Worm (Caenorhabditis elegans) whole organism, L4 larva: ENCODE data around the gene F19G12.9.
A peak's percentile ranks its signal among the peaks of the same experiment; 100 is the strongest.

Experiments used
- F10B5.3 ChIP-seq: sonication (generic microtip); optimal IDR thresholded peaks from 2 replicates; lab custom pipeline; 2016; ENCODE audit warnings: mild to moderate bottlenecking, missing genetic modification characterization, missing compliant biosample characterization
- F26F4.8 ChIP-seq: fragments of 200-800 bp; sonication (Bioruptor generic); conservative IDR thresholded peaks from 2 replicates; pipeline ENCODE4 v1.3.6; 2022; ENCODE audit warnings: missing genetic modification characterization, missing compliant biosample characterization
- F44E2.7 ChIP-seq: fragments of 200-800 bp; sonication (Bioruptor generic); IDR thresholded peaks from 2 replicates; pipeline ENCODE4 v2.1.2; 2022; ENCODE audit warnings: missing genetic modification characterization, missing compliant biosample characterization
- Y48G9A.11 ChIP-seq: fragments of 200-800 bp; sonication (Bioruptor generic); IDR thresholded peaks from 2 replicates; pipeline ENCODE4 v1.3.6; 2022; ENCODE audit warnings: missing genetic modification reagents, missing genetic modification characterization, missing compliant biosample characterization
- Y5F2A.4 ChIP-seq: fragments of 200-800 bp; sonication (Bioruptor generic); optimal IDR thresholded peaks from 2 replicates; lab custom pipeline; 2018; ENCODE audit warnings: mild to moderate bottlenecking, missing genetic modification characterization, missing compliant biosample characterization
- aha-1 ChIP-seq: fragments of 150-350 bp; peaks from one replicate; lab custom pipeline; 2014; ENCODE audit warnings: missing biosample characterization, missing genetic modification characterization
- aly-2 ChIP-seq: sonication (generic microtip); optimal IDR thresholded peaks from 2 replicates; lab custom pipeline; 2018; ENCODE audit warnings: missing biosample characterization, missing genetic modification characterization
- ceh-28 ChIP-seq: fragments of 150-350 bp; optimal IDR thresholded peaks from 2 replicates; lab custom pipeline; 2014; ENCODE audit warnings: missing biosample characterization, missing genetic modification reagents, missing genetic modification characterization
- ceh-44 ChIP-seq: fragments of 200-800 bp; sonication (Bioruptor generic); IDR thresholded peaks from 2 replicates; pipeline ENCODE4 v1.3.6; 2022; ENCODE audit warnings: missing genetic modification reagents, missing genetic modification characterization, missing compliant biosample characterization
- ctbp-1 ChIP-seq: fragments of 200-800 bp; sonication (Bioruptor generic); IDR thresholded peaks from 2 replicates; pipeline ENCODE4 v1.3.6; 2022; ENCODE audit warnings: missing genetic modification reagents, missing genetic modification characterization, missing compliant biosample characterization
- daf-12 ChIP-seq: fragments of 150-350 bp; optimal IDR thresholded peaks from 2 replicates; lab custom pipeline; 2014; ENCODE audit warnings: missing biosample characterization, missing genetic modification reagents, missing genetic modification characterization
- daf-16 ChIP-seq, 3 experiments: sonication (generic microtip); optimal IDR thresholded peaks; 2 replicates each; lab custom pipeline; 2016 to 2017; ENCODE audit warnings: missing genetic modification characterization in 3 of 3, missing genetic modification reagents in 3 of 3, mild to moderate bottlenecking in 2 of 3, missing compliant biosample characterization in 2 of 3, missing biosample characterization in 1 of 3, moderate library complexity in 1 of 3
- dmd-6 ChIP-seq: fragments of 200-800 bp; sonication (Bioruptor generic); IDR thresholded peaks from 2 replicates; pipeline ENCODE4 v1.3.6; 2022; ENCODE audit warnings: missing genetic modification reagents, missing genetic modification characterization, missing compliant biosample characterization
- dpl-1 ChIP-seq: fragments of 150-350 bp; optimal IDR thresholded peaks from 2 replicates; lab custom pipeline; 2014; ENCODE audit warnings: missing biosample characterization, missing genetic modification reagents, missing genetic modification characterization
- duxl-1 ChIP-seq: sonication (generic microtip); optimal IDR thresholded peaks from 2 replicates; lab custom pipeline; 2016; ENCODE audit warnings: mild to moderate bottlenecking, missing genetic modification characterization, moderate library complexity, missing compliant biosample characterization; ENCODE audit not compliant: poor library complexity
- egl-27 ChIP-seq: sonication (generic microtip); optimal IDR thresholded peaks from 3 replicates; lab custom pipeline; 2017; ENCODE audit warnings: missing biosample characterization, missing genetic modification reagents, missing genetic modification characterization
- egl-43 ChIP-seq: fragments of 200-800 bp; sonication (Bioruptor generic); IDR thresholded peaks from 2 replicates; pipeline ENCODE4 v1.3.6; 2022; ENCODE audit warnings: missing genetic modification reagents, missing genetic modification characterization, missing compliant biosample characterization
- hif-1 ChIP-seq, 2 experiments: sonication (generic microtip); optimal IDR thresholded peaks; 2 replicates each; lab custom pipeline; 2016 to 2017; ENCODE audit warnings: missing compliant biosample characterization in 2 of 2, missing genetic modification characterization in 2 of 2, missing genetic modification reagents in 2 of 2, missing genotype in 2 of 2, mild to moderate bottlenecking in 1 of 2
- hlh-11 ChIP-seq: fragments of 200-800 bp; sonication (Bioruptor generic); optimal IDR thresholded peaks from 2 replicates; lab custom pipeline; 2018; ENCODE audit warnings: mild to moderate bottlenecking, missing genetic modification characterization, missing compliant biosample characterization
- hlh-30 ChIP-seq: sonication (generic microtip); optimal IDR thresholded peaks from 2 replicates; lab custom pipeline; 2017; ENCODE audit warnings: antibody characterized with exemption, mild to moderate bottlenecking, missing genetic modification characterization, missing compliant biosample characterization; ENCODE audit not compliant: insufficient read depth
- hmg-1.1 ChIP-seq: fragments of 200-800 bp; sonication (Bioruptor generic); IDR thresholded peaks from 2 replicates; pipeline ENCODE4 v1.3.6; 2022; ENCODE audit warnings: missing genetic modification reagents, missing genetic modification characterization, missing compliant biosample characterization
- jun-1 ChIP-seq: fragments of 150-350 bp; optimal IDR thresholded peaks from 2 replicates; lab custom pipeline; 2014; ENCODE audit warnings: missing biosample characterization, missing genetic modification reagents, missing genetic modification characterization
- lin-13 ChIP-seq: fragments of 150-350 bp; optimal IDR thresholded peaks from 2 replicates; lab custom pipeline; 2014; ENCODE audit warnings: missing biosample characterization, missing genetic modification reagents, missing genetic modification characterization
- lin-15B ChIP-seq: fragments of 150-350 bp; sonication (generic microtip); optimal IDR thresholded peaks from 3 replicates; lab custom pipeline; 2014; ENCODE audit warnings: missing biosample characterization, missing genetic modification characterization
- lin-38 ChIP-seq: fragments of 200-800 bp; sonication (Bioruptor generic); IDR thresholded peaks from 2 replicates; pipeline ENCODE4 v1.3.6; 2022; ENCODE audit warnings: missing genetic modification reagents, missing genetic modification characterization, missing compliant biosample characterization
- lin-39 ChIP-seq: fragments of 150-350 bp; optimal IDR thresholded peaks from 2 replicates; lab custom pipeline; 2014; ENCODE audit warnings: missing biosample characterization, missing genetic modification reagents, missing genetic modification characterization
- madf-9 ChIP-seq: fragments of 200-800 bp; sonication (Bioruptor generic); conservative IDR thresholded peaks from 2 replicates; pipeline ENCODE4 v1.3.6; 2022; ENCODE audit warnings: missing genetic modification reagents, missing genetic modification characterization, missing compliant biosample characterization
- mdl-1 ChIP-seq, 2 experiments: fragments of 150-350 bp in 1 of 2; sonication (generic microtip) in 1 of 2; optimal IDR thresholded peaks; 2 replicates each; lab custom pipeline; 2014 to 2017; ENCODE audit warnings: missing biosample characterization in 2 of 2, missing genetic modification characterization in 2 of 2
- mes-2 ChIP-seq: sonication (generic microtip); optimal IDR thresholded peaks from 2 replicates; lab custom pipeline; 2016; ENCODE audit warnings: missing genotype, mild to moderate bottlenecking, missing genetic modification characterization, missing compliant biosample characterization; ENCODE audit not compliant: poor library complexity, severe bottlenecking
- mxl-2 ChIP-seq: fragments of 200-800 bp; sonication (Bioruptor generic); conservative IDR thresholded peaks from 2 replicates; pipeline ENCODE4 v1.3.6; 2022; ENCODE audit warnings: missing genetic modification reagents, missing genetic modification characterization, missing compliant biosample characterization
- nhr-102 ChIP-seq: sonication (generic microtip); optimal IDR thresholded peaks from 2 replicates; lab custom pipeline; 2016; ENCODE audit warnings: mild to moderate bottlenecking, missing genetic modification characterization, moderate library complexity, missing compliant biosample characterization
- nhr-11 ChIP-seq: fragments of 150-350 bp; optimal IDR thresholded peaks from 2 replicates; lab custom pipeline; 2014; ENCODE audit warnings: missing biosample characterization, missing genetic modification characterization
- nhr-237 ChIP-seq: sonication (generic microtip); optimal IDR thresholded peaks from 2 replicates; lab custom pipeline; 2017; ENCODE audit warnings: missing biosample characterization, missing genetic modification characterization
- nhr-48 ChIP-seq: sonication (generic microtip); optimal IDR thresholded peaks from 2 replicates; lab custom pipeline; 2016; ENCODE audit warnings: mild to moderate bottlenecking, missing genetic modification characterization, missing compliant biosample characterization
- nhr-6 ChIP-seq: fragments of 150-350 bp; optimal IDR thresholded peaks from 2 replicates; lab custom pipeline; 2014; ENCODE audit warnings: missing biosample characterization, missing genetic modification characterization
- nhr-77 ChIP-seq: fragments of 150-350 bp; optimal IDR thresholded peaks from 2 replicates; lab custom pipeline; 2014; ENCODE audit warnings: missing biosample characterization, missing genetic modification characterization
- pha-4 ChIP-seq, 2 experiments: fragments of 150-350 bp in 1 of 2; fragments of 200-800 bp in 1 of 2; sonication (Bioruptor generic) in 1 of 2; IDR thresholded peaks in 1 of 2; optimal IDR thresholded peaks in 1 of 2; 2 replicates each; pipeline versions ENCODE4 v1.3.6 to Lab custom; 2014 to 2022; ENCODE audit warnings: missing genetic modification characterization in 2 of 2, missing genetic modification reagents in 2 of 2, missing biosample characterization in 1 of 2, missing compliant biosample characterization in 1 of 2
- php-3 ChIP-seq: fragments of 200-800 bp; sonication (Bioruptor generic); IDR thresholded peaks from 2 replicates; pipeline ENCODE4 v1.3.6; 2022; ENCODE audit warnings: missing genetic modification reagents, missing genetic modification characterization, missing compliant biosample characterization
- snpc-1.2 ChIP-seq: fragments of 200-800 bp; sonication (Bioruptor generic); IDR thresholded peaks from 2 replicates; pipeline ENCODE4 v1.3.6; 2022; ENCODE audit warnings: missing genetic modification reagents, missing genetic modification characterization, missing compliant biosample characterization
- spr-3 ChIP-seq: fragments of 200-800 bp; sonication (Bioruptor generic); optimal IDR thresholded peaks from 2 replicates; lab custom pipeline; 2018; ENCODE audit warnings: mild to moderate bottlenecking, missing genetic modification characterization, missing compliant biosample characterization
- tra-1 ChIP-seq: fragments of 200-800 bp; sonication (Bioruptor generic); IDR thresholded peaks from 2 replicates; pipeline ENCODE4 v1.3.6; 2022; ENCODE audit warnings: missing genetic modification reagents, missing genetic modification characterization, missing compliant biosample characterization
- unc-130 ChIP-seq: sonication (generic microtip); optimal IDR thresholded peaks from 2 replicates; lab custom pipeline; 2016; ENCODE audit warnings: missing genetic modification reagents, missing genetic modification characterization, missing compliant biosample characterization
- zag-1 ChIP-seq: fragments of 150-350 bp; optimal IDR thresholded peaks from 2 replicates; lab custom pipeline; 2014; ENCODE audit warnings: missing biosample characterization, missing genetic modification characterization
- zfp-2 ChIP-seq: sonication (generic microtip); optimal IDR thresholded peaks from 2 replicates; lab custom pipeline; 2016; ENCODE audit warnings: mild to moderate bottlenecking, missing genetic modification characterization, missing compliant biosample characterization
- zip-11 ChIP-seq: fragments of 200-800 bp; sonication (Bioruptor generic); IDR thresholded peaks from 2 replicates; pipeline ENCODE4 v1.3.6; 2022; ENCODE audit warnings: missing genetic modification characterization, missing compliant biosample characterization
- ztf-7 ChIP-seq: fragments of 150-350 bp; optimal IDR thresholded peaks from 2 replicates; lab custom pipeline; 2014; ENCODE audit warnings: missing biosample characterization, missing genetic modification characterization

F19G12.9 gene

ce11 chrX:1386893-1387367 is 32.1 kb upstream of the F19G12.9 start, which contains the start of gene F56C3.1 (continued):
- TF ChIP-seq mes-2 (tag; lab: Kevin White, UChicago) (no peak), F10B5.3 (tag; lab: Kevin White, UChicago) (no peak), mdl-1 (tag; optimal IDR thresholded peaks at IDR 0.05; lab: Kevin White, UChicago) (no peak), ctbp-1 (GFP tag; lab: Robert Waterston, UW) (no peak), daf-16 (GFP tag; optimal IDR thresholded peaks at IDR 0.05; lab: Kevin White, UChicago) (no peak), daf-16 (tag; optimal IDR thresholded peaks at IDR 0.05; lab: Kevin White, UChicago) (no peak), php-3 (GFP tag; lab: Robert Waterston, UW) (0 out of 2 replicates have a peak, but pooled peaks have one; percentile 47), pha-4 (GFP tag; IDR thresholded peaks at IDR 0.05; lab: Robert Waterston, UW) (no peak), pha-4 (tag; optimal IDR thresholded peaks at IDR 0.05; lab: Kevin White, UChicago) (no peak), lin-39 (tag; lab: Kevin White, UChicago) (no peak), aha-1 (tag; lab: Kevin White, UChicago) (no peak), lin-38 (peak; percentile 31; the same call in 1 of the 2 replicates)

- TF ChIP-seq unc-130 (GFP tag; lab: Kevin White, UChicago) (no peak), hlh-30 (peak; percentile 95), hif-1 (tag; optimal IDR thresholded peaks at IDR 0.05; lab: Kevin White, UChicago) (peak; percentile 49 to 54), daf-16 (GFP tag; optimal IDR thresholded peaks at IDR 0.05; lab: Kevin White, UChicago) (peak; percentile 79 to 98), daf-16 (tag; optimal IDR thresholded peaks at IDR 0.05; lab: Kevin White, UChicago) (peak; percentile 82), zag-1 (tag; lab: Kevin White, UChicago) (peak; percentile 64), hlh-11 (tag; lab: Kevin White, UChicago) (peak; percentile 89), nhr-237 (peak; percentile 78), spr-3 (peak; percentile 92), tra-1 (peak; percentile 86), ceh-44 (0 out of 2 replicates have a peak, but pooled peaks have one; percentile 32), jun-1 (peak; percentile 95), nhr-48 (peak; percentile 93), F26F4.8 (GFP tag; lab: Robert Waterston, UW) (no peak), nhr-102 (tag; lab: Kevin White, UChicago) (peak; percentile 98), egl-27 (tag; lab: Kevin White, UChicago) (no peak), ceh-28 (tag; lab: Kevin White, UChicago) (peak; percentile 66), nhr-6 (tag; lab: Kevin White, UChicago) (peak; percentile 98), dpl-1 (GFP tag; lab: Kevin White, UChicago) (peak; percentile 58), lin-13 (GFP tag; lab: Kevin White, UChicago) (peak; percentile 95), daf-12 (tag; lab: Kevin White, UChicago) (no peak), zip-11 (GFP tag; lab: Robert Waterston, UW) (no peak), snpc-1.2 (GFP tag; lab: Robert Waterston, UW) (no peak), Y48G9A.11 (GFP tag; lab: Robert Waterston, UW) (0 out of 2 replicates have a peak, but pooled peaks have one; percentile 29), duxl-1 (tag; lab: Kevin White, UChicago) (peak; percentile 97), dmd-6 (GFP tag; lab: Robert Waterston, UW) (peak; percentile 88), Y5F2A.4 (peak; percentile 61), madf-9 (GFP tag; lab: Robert Waterston, UW) (peak; percentile 86), mxl-2 (GFP tag; lab: Robert Waterston, UW) (no peak), ztf-7 (tag; lab: Kevin White, UChicago) (peak; percentile 93), lin-15B (no peak), nhr-11 (tag; lab: Kevin White, UChicago) (peak; percentile 94), egl-43 (GFP tag; lab: Robert Waterston, UW) (peak; percentile 77), nhr-77 (tag; lab: Kevin White, UChicago) (peak; percentile 99), aly-2 (tag; lab: Kevin White, UChicago) (no peak), zfp-2 (tag; lab: Kevin White, UChicago) (peak; percentile 65), hmg-1.1 (GFP tag; lab: Robert Waterston, UW) (peak; percentile 99), F10B5.3 (tag; lab: Kevin White, UChicago) (peak; percentile 83), F44E2.7 (no peak)
Measured at ce11 chrX:1389382-1389983, 29.5 kb upstream of the F19G12.9 start.
